Fruit fly (Drosophila melanogaster) whole organism, embryonic: ENCODE data around the gene Pcd.

Experiments used
- Bgb ChIP-seq: fragments of 200-800 bp; sonication (Bioruptor generic); IDR thresholded peaks from 2 replicates; pipeline ENCODE4 v1.3.6; 2022; ENCODE audit warnings: missing biosample characterization, missing genetic modification characterization; ENCODE audit not compliant: partially characterized antibody
- CG10462 ChIP-seq: fragments of 200-800 bp; sonication (Bioruptor generic); optimal IDR thresholded peaks from 2 replicates; lab custom pipeline; 2016; ENCODE audit warnings: missing biosample characterization, missing genetic modification characterization
- CG11696 ChIP-seq: fragments of 200-800 bp; sonication (Bioruptor generic); IDR thresholded peaks from 2 replicates; pipeline ENCODE4 v1.3.6; 2022; ENCODE audit warnings: missing biosample characterization, missing genetic modification characterization
- CG12219 ChIP-seq: fragments of 200-800 bp; sonication (Bioruptor generic); optimal IDR thresholded peaks from 3 replicates; lab custom pipeline; 2018; ENCODE audit warnings: missing biosample characterization, mild to moderate bottlenecking, missing genetic modification characterization
- CG12659 ChIP-seq: fragments of 200-800 bp; sonication (Bioruptor generic); optimal IDR thresholded peaks from 3 replicates; lab custom pipeline; 2017; ENCODE audit warnings: mild to moderate bottlenecking, missing biosample characterization, missing genetic modification reagents, missing genetic modification characterization
- CG13287 ChIP-seq: fragments of 200-800 bp; sonication (Bioruptor generic); IDR thresholded peaks from 2 replicates; pipeline ENCODE4 v1.3.6; 2022; ENCODE audit warnings: missing biosample characterization, missing genetic modification characterization; ENCODE audit not compliant: partially characterized antibody
- CG13894 ChIP-seq: fragments of 200-800 bp; sonication (Bioruptor generic); optimal IDR thresholded peaks from 3 replicates; lab custom pipeline; 2018; ENCODE audit warnings: missing biosample characterization, mild to moderate bottlenecking, missing genetic modification characterization, moderate library complexity
- CG14050 ChIP-seq: fragments of 200-800 bp; sonication (Bioruptor generic); IDR thresholded peaks from 3 replicates; pipeline ENCODE4 v1.3.6; 2022; ENCODE audit warnings: missing biosample characterization, missing genetic modification characterization
- CG14710 ChIP-seq: fragments of 200-800 bp; sonication (Bioruptor generic); optimal IDR thresholded peaks from 3 replicates; lab custom pipeline; 2019; ENCODE audit warnings: missing biosample characterization, mild to moderate bottlenecking, missing genetic modification characterization, moderate library complexity
- CG17186 ChIP-seq: fragments of 200-800 bp; sonication (Bioruptor generic); optimal IDR thresholded peaks from 3 replicates; lab custom pipeline; 2017; ENCODE audit warnings: missing biosample characterization, missing genetic modification reagents, missing genetic modification characterization
- CG18476 ChIP-seq: fragments of 200-800 bp; sonication (Bioruptor generic); optimal IDR thresholded peaks from 2 replicates; lab custom pipeline; 2016; ENCODE audit warnings: missing biosample characterization, mild to moderate bottlenecking, missing genetic modification characterization
- CG2129 ChIP-seq: fragments of 200-800 bp; sonication (Bioruptor generic); IDR thresholded peaks from 2 replicates; pipeline ENCODE4 v1.3.6; 2022; ENCODE audit warnings: missing biosample characterization, missing genetic modification characterization; ENCODE audit not compliant: partially characterized antibody
- CG3407 ChIP-seq: fragments of 200-800 bp; sonication (Bioruptor generic); optimal IDR thresholded peaks from 2 replicates; lab custom pipeline; 2018; ENCODE audit warnings: missing biosample characterization, mild to moderate bottlenecking, missing genetic modification characterization
- CG34224 ChIP-seq: fragments of 200-800 bp; sonication (Bioruptor generic); IDR thresholded peaks from 3 replicates; pipeline ENCODE4 v1.3.6; 2022; ENCODE audit warnings: missing biosample characterization, missing genetic modification characterization; ENCODE audit not compliant: partially characterized antibody
- CG34422 ChIP-seq: fragments of 200-800 bp; sonication (Bioruptor generic); IDR thresholded peaks from 3 replicates; pipeline ENCODE4 v1.3.6; 2022; ENCODE audit warnings: missing biosample characterization, missing genetic modification characterization
- CG4617 ChIP-seq: fragments of 200-800 bp; sonication (Bioruptor generic); optimal IDR thresholded peaks from 3 replicates; lab custom pipeline; 2016; ENCODE audit warnings: missing biosample characterization, missing genetic modification characterization, borderline replicate concordance
- CG4707 ChIP-seq: fragments of 200-800 bp; sonication (Bioruptor generic); optimal IDR thresholded peaks from 2 replicates; lab custom pipeline; 2018; ENCODE audit warnings: missing biosample characterization, mild to moderate bottlenecking, missing genetic modification characterization, moderate library complexity
- CG7963 ChIP-seq: fragments of 200-800 bp; sonication (Bioruptor generic); IDR thresholded peaks from 3 replicates; pipeline ENCODE4 v1.3.6; 2022; ENCODE audit warnings: missing biosample characterization, missing genetic modification characterization; ENCODE audit not compliant: partially characterized antibody
- CG9797 ChIP-seq: fragments of 200-800 bp; sonication (Bioruptor generic); optimal IDR thresholded peaks from 3 replicates; lab custom pipeline; 2018; ENCODE audit warnings: missing biosample characterization, mild to moderate bottlenecking, missing genetic modification characterization
- CG9932 ChIP-seq: fragments of 200-800 bp; sonication (Bioruptor generic); IDR thresholded peaks from 2 replicates; pipeline ENCODE4 v1.3.6; 2022; ENCODE audit warnings: missing biosample characterization, missing genetic modification characterization
- D ChIP-seq, 2 experiments: fragments of 200-800 bp in 1 of 2; fragments of >200 bp in 1 of 2; sonication (Bioruptor generic) in 1 of 2; optimal IDR thresholded peaks; 2 replicates in 1 of 2; 3 replicates in 1 of 2; lab custom pipeline; 2017; ENCODE audit warnings: mild to moderate bottlenecking in 1 of 2, missing biosample characterization in 1 of 2, missing genetic modification characterization in 1 of 2, missing genetic modification reagents in 1 of 2
- Dad ChIP-seq: fragments of 200-800 bp; sonication (Bioruptor generic); optimal IDR thresholded peaks from 3 replicates; lab custom pipeline; 2016; ENCODE audit warnings: missing biosample characterization, missing genetic modification characterization
- Dll ChIP-seq: fragments of 200-800 bp; sonication (Bioruptor generic); IDR thresholded peaks from 4 replicates; pipeline ENCODE4 v1.3.6; 2022; ENCODE audit warnings: missing biosample characterization, missing genetic modification characterization; ENCODE audit not compliant: partially characterized antibody
- Doc3 ChIP-seq: fragments of 200-800 bp; sonication (Bioruptor generic); IDR thresholded peaks from 3 replicates; pipeline ENCODE4 v1.3.6; 2022; ENCODE audit warnings: missing biosample characterization, missing genetic modification characterization; ENCODE audit not compliant: partially characterized antibody
- Dp ChIP-seq: fragments of 200-800 bp; sonication (Bioruptor generic); optimal IDR thresholded peaks from 2 replicates; lab custom pipeline; 2018; ENCODE audit warnings: missing biosample characterization, mild to moderate bottlenecking, missing genetic modification characterization, moderate library complexity
- E2f1 ChIP-seq: fragments of 200-800 bp; sonication (Bioruptor generic); IDR thresholded peaks from 2 replicates; pipeline ENCODE4 v1.3.6; 2022; ENCODE audit warnings: missing biosample characterization, missing genetic modification characterization
- HLH54F ChIP-seq: fragments of 200-800 bp; sonication (Bioruptor generic); optimal IDR thresholded peaks from 3 replicates; lab custom pipeline; 2016; ENCODE audit warnings: missing biosample characterization, missing genetic modification characterization
- Hmx ChIP-seq: fragments of 200-800 bp; sonication (Bioruptor generic); optimal IDR thresholded peaks from 2 replicates; lab custom pipeline; 2016; ENCODE audit warnings: missing biosample characterization, missing genetic modification characterization
- MBD-R2 ChIP-seq: fragments of 200-800 bp; sonication (Bioruptor generic); IDR thresholded peaks from 2 replicates; pipeline ENCODE4 v1.3.6; 2022; ENCODE audit warnings: missing biosample characterization, missing genetic modification characterization
- Mes4 ChIP-seq: fragments of 200-800 bp; sonication (Bioruptor generic); optimal IDR thresholded peaks from 2 replicates; lab custom pipeline; 2016; ENCODE audit warnings: missing biosample characterization, missing genetic modification characterization
- Opbp ChIP-seq: fragments of 200-800 bp; sonication (Bioruptor generic); IDR thresholded peaks from 3 replicates; pipeline ENCODE4 v1.3.6; 2022; ENCODE audit warnings: missing biosample characterization, missing genetic modification characterization; ENCODE audit not compliant: partially characterized antibody
- Rfx ChIP-seq: fragments of 200-800 bp; sonication (Bioruptor generic); IDR thresholded peaks from 2 replicates; pipeline ENCODE4 v1.3.6; 2022; ENCODE audit warnings: missing biosample characterization, missing genetic modification characterization
- Scr ChIP-seq: fragments of 200-800 bp; sonication (Bioruptor generic); IDR thresholded peaks from 2 replicates; pipeline ENCODE4 v1.3.6; 2022; ENCODE audit warnings: missing biosample characterization, missing genetic modification characterization; ENCODE audit not compliant: partially characterized antibody
- Sin3A ChIP-seq: fragments of >200 bp; optimal IDR thresholded peaks from 2 replicates; lab custom pipeline; 2018
- Xrp1 ChIP-seq: fragments of 200-800 bp; sonication (Bioruptor generic); IDR thresholded peaks from 2 replicates; pipeline ENCODE4 v1.3.6; 2022; ENCODE audit warnings: missing biosample characterization, missing genetic modification characterization
- br ChIP-seq: fragments of >200 bp; optimal IDR thresholded peaks from 2 replicates; lab custom pipeline; 2017
- caup ChIP-seq: fragments of 200-800 bp; sonication (Bioruptor generic); optimal IDR thresholded peaks from 3 replicates; lab custom pipeline; 2017; ENCODE audit warnings: missing biosample characterization, mild to moderate bottlenecking, missing genetic modification characterization, moderate library complexity; ENCODE audit not compliant: severe bottlenecking
- ci ChIP-seq: fragments of 200-800 bp; sonication (Bioruptor generic); IDR thresholded peaks from 3 replicates; pipeline ENCODE4 v1.3.6; 2022; ENCODE audit warnings: missing biosample characterization, missing genetic modification characterization
- esg ChIP-seq: fragments of 200-800 bp; sonication (Bioruptor generic); conservative IDR thresholded peaks from 2 replicates; pipeline ENCODE4 v1.3.6; 2022; ENCODE audit warnings: missing biosample characterization, missing genetic modification characterization
- ham ChIP-seq: fragments of 200-800 bp; sonication (Bioruptor generic); IDR thresholded peaks from 2 replicates; pipeline ENCODE4 v1.3.6; 2022; ENCODE audit warnings: missing biosample characterization, missing genetic modification characterization
- ken ChIP-seq: fragments of 200-800 bp; sonication (Bioruptor generic); IDR thresholded peaks from 3 replicates; pipeline ENCODE4 v1.3.6; 2022; ENCODE audit warnings: missing biosample characterization, missing genetic modification characterization
- pzg ChIP-seq: fragments of 200-800 bp; sonication (Bioruptor generic); optimal IDR thresholded peaks from 3 replicates; lab custom pipeline; 2018; ENCODE audit warnings: missing biosample characterization, mild to moderate bottlenecking, missing genetic modification characterization, moderate library complexity
- sens ChIP-seq: fragments of 200-800 bp; sonication (Bioruptor generic); peaks from one replicate; lab custom pipeline; 2016; ENCODE audit warnings: missing biosample characterization, missing genetic modification characterization
- stwl ChIP-seq: fragments of 200-800 bp; sonication (Bioruptor generic); optimal IDR thresholded peaks from 3 replicates; lab custom pipeline; 2018; ENCODE audit warnings: missing biosample characterization, mild to moderate bottlenecking, missing genetic modification characterization, moderate library complexity
- tna ChIP-seq: fragments of 200-800 bp; sonication (Bioruptor generic); IDR thresholded peaks from 2 replicates; pipeline ENCODE4 v1.3.6; 2022; ENCODE audit warnings: missing biosample characterization, missing genetic modification characterization; ENCODE audit not compliant: partially characterized antibody
- trem ChIP-seq: fragments of 200-800 bp; optimal IDR thresholded peaks from 3 replicates; lab custom pipeline; 2019; ENCODE audit warnings: missing biosample characterization, mild to moderate bottlenecking, missing genetic modification characterization, moderate library complexity

The Pcd gene

dm6 chr3R:29718363-29718762 lies 4.6 kb upstream of the Pcd start, which contains the start of gene CG15506:
CG15506 (plus strand) TSS chr3R:29718663.
- TF ChIP-seq ci (GFP tag; lab: Robert Waterston, UW) (peak; percentile 18; the same call in 1 of the 3 replicates), ken (peak; percentile 24; the same call in 1 of the 3 replicates), tna (GFP tag; lab: Robert Waterston, UW) (no peak)
- TF ChIP-seq, all 482 proteins: peak for 2

dm6 chr3R:29722238-29722637 lies 725 bp upstream of the Pcd start, which contains the start of gene CG34296:
CG34296 (plus strand) TSS chr3R:29722538.
- TF ChIP-seq caup (GFP tag; lab: Kevin White, UChicago) (no peak), CG4707 (GFP tag; lab: Kevin White, UChicago) (no peak), D (optimal IDR thresholded peaks at IDR 0.05; lab: Kevin White, UChicago) (no peak), D (GFP tag; optimal IDR thresholded peaks at IDR 0.05; lab: Kevin White, UChicago) (no peak), Dll (GFP tag; lab: Robert Waterston, UW) (no peak), br (lab: Kevin White, UChicago) (no peak), Sin3A (lab: Kevin White, UChicago) (no peak), Bgb (no peak), Mes4 (no peak), Hmx (no peak), ham (no peak), CG17186 (GFP tag; lab: Kevin White, UChicago) (no peak), esg (GFP tag; lab: Robert Waterston, UW) (no peak), Xrp1 (GFP tag; lab: Robert Waterston, UW) (no peak), CG11696 (no peak), stwl (tag; lab: Kevin White, UChicago) (no peak)

- TF ChIP-seq CG4617 (peak; percentile 25), Dp (peak; percentile 75), Scr (GFP tag; lab: Robert Waterston, UW) (peak; percentile 71), CG18476 (GFP tag; lab: Kevin White, UChicago) (no peak), Dad (no peak), CG13894 (tag; lab: Kevin White, UChicago) (no peak), CG9797 (GFP tag; lab: Kevin White, UChicago) (peak; percentile 42), stwl (tag; lab: Kevin White, UChicago) (peak; percentile 38), pzg (GFP tag; lab: Kevin White, UChicago) (peak; percentile 63), CG14710 (tag; lab: Kevin White, UChicago) (peak; percentile 7), Doc3 (GFP tag; lab: Robert Waterston, UW) (peak; percentile 63), CG12219 (GFP tag; lab: Kevin White, UChicago) (no peak), MBD-R2 (GFP tag; lab: Robert Waterston, UW) (peak; percentile 75), CG9932 (GFP tag; lab: Robert Waterston, UW) (peak; percentile 55), CG14050 (GFP tag; lab: Robert Waterston, UW) (no peak), sens (GFP tag; lab: Kevin White, UChicago) (peak; percentile 60), E2f1 (GFP tag; lab: Robert Waterston, UW) (peak; percentile 73), CG7963 (GFP tag; lab: Robert Waterston, UW) (0 out of 3 replicates have a peak, but pooled peaks have one; percentile 47), HLH54F (GFP tag; lab: Kevin White, UChicago) (no peak), CG2129 (peak; percentile 48; the same call in 1 of the 2 replicates), ci (GFP tag; lab: Robert Waterston, UW) (no peak), CG12659 (GFP tag; lab: Kevin White, UChicago) (no peak), Dll (GFP tag; lab: Robert Waterston, UW) (peak; percentile 66; the same call in 3 of the 4 replicates), CG3407 (GFP tag; lab: Kevin White, UChicago) (no peak), Rfx (GFP tag; lab: Robert Waterston, UW) (no peak), trem (tag; lab: Kevin White, UChicago) (peak; percentile 23), CG10462 (GFP tag; lab: Kevin White, UChicago) (no peak), CG34422 (GFP tag; lab: Robert Waterston, UW) (peak; percentile 36; the same call in 1 of the 3 replicates), CG34224 (peak; percentile 59), CG13287 (peak; percentile 79), Opbp (GFP tag; lab: Robert Waterston, UW) (peak; percentile 81; the same call in 2 of the 3 replicates)
These were observed 1.8 kb downstream of the Pcd start, which contains the start of the genes Naa40 and CG18731 for dm6 chr3R:29724745-29725144. Naa40 (minus strand) TSS chr3R:29724950. CG18731 (plus strand) TSS chr3R:29725027.
